Worm (Caenorhabditis elegans): Measurements from ENCODE around the gene srb-1.

DNA sequence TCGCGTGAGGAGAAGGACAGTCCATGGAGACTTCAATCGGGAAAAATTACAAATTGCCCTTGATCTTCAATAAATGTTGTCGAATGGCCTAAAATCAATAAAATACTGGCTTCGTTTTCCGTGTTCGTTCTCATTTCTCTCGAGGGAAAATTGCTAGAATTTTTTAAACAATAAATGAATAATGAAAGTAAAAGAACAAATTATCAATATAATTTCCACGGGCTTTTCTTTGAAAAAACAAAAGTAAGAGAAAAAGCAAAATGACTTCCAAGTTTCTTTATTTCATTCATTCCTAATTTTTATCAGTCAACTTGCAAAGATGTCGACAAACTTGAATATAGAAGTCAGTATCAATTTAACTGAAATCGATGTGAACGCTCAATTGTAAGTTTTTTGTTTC lies 41.8 kb upstream of the srb-1 start, which contains the start of gene C34F11.1:
- TF ChIP-seq unc-39 (tag; optimal IDR thresholded peaks at IDR 0.05) (no peak), sma-3 (GFP tag; optimal IDR thresholded peaks at IDR 0.05) (no peak), lin-11 (tag; optimal IDR thresholded peaks at IDR 0.05) (no peak), lin-39 (tag; optimal IDR thresholded peaks at IDR 0.05) (no peak), F13H6.1 (tag; optimal IDR thresholded peaks at IDR 0.05) (no peak), zag-1 (tag; optimal IDR thresholded peaks at IDR 0.05) (no peak)
